Fruit fly (Drosophila melanogaster) whole organism, wandering third instar larva: Measurements from ENCODE around the gene dmrt99B.

Experiments used
- Abd-B ChIP-seq: fragments of >200 bp; optimal IDR thresholded peaks from 2 replicates; lab custom pipeline; 2017; ENCODE audit warnings: missing biosample characterization, missing genetic modification characterization
- CG32264 ChIP-seq: fragments of 200-800 bp; sonication (Bioruptor generic); optimal IDR thresholded peaks from 2 replicates; lab custom pipeline; 2016; ENCODE audit warnings: missing biosample characterization, missing genetic modification characterization
- CG9705 ChIP-seq: fragments of 200-800 bp; sonication (Bioruptor generic); optimal IDR thresholded peaks from 2 replicates; lab custom pipeline; 2018; ENCODE audit warnings: missing biosample characterization, mild to moderate bottlenecking, missing genetic modification characterization
- CrebA ChIP-seq: fragments of 200-800 bp; sonication (Bioruptor generic); optimal IDR thresholded peaks from 2 replicates; lab custom pipeline; 2016; ENCODE audit warnings: missing biosample characterization, mild to moderate bottlenecking, missing genetic modification characterization, borderline replicate concordance
- Dfd ChIP-seq: fragments of >200 bp; optimal IDR thresholded peaks from 2 replicates; lab custom pipeline; 2017; ENCODE audit warnings: missing biosample characterization, missing genetic modification characterization
- Dif ChIP-seq: fragments of 200-275, 200-300 bp; sonication (Bioruptor generic); optimal IDR thresholded peaks from 2 replicates; lab custom pipeline; 2018; ENCODE audit warnings: missing biosample characterization, missing genetic modification characterization; ENCODE audit not compliant: partially characterized antibody
- GATAd ChIP-seq: sonication (Bioruptor generic); optimal IDR thresholded peaks from 2 replicates; lab custom pipeline; 2016; ENCODE audit warnings: missing biosample characterization, missing genetic modification characterization
- Hnf4 ChIP-seq: fragments of 200-800 bp; sonication (Bioruptor generic); optimal IDR thresholded peaks from 2 replicates; lab custom pipeline; 2016; ENCODE audit warnings: missing biosample characterization, mild to moderate bottlenecking, missing genetic modification characterization
- Hr78 ChIP-seq: fragments of >200 bp; optimal IDR thresholded peaks from 2 replicates; lab custom pipeline; 2017; ENCODE audit warnings: missing biosample characterization, missing genetic modification characterization
- Hr83 ChIP-seq: fragments of 200-300 bp; sonication (Bioruptor generic); optimal IDR thresholded peaks from 2 replicates; lab custom pipeline; 2016; ENCODE audit warnings: missing biosample characterization, mild to moderate bottlenecking, missing genetic modification characterization, moderate library complexity; ENCODE audit not compliant: poor library complexity, severe bottlenecking
- Jra ChIP-seq: sonication (Bioruptor generic); optimal IDR thresholded peaks from 2 replicates; lab custom pipeline; 2016; ENCODE audit warnings: missing biosample characterization, missing genetic modification characterization
- Myc ChIP-seq: fragments of >200 bp; optimal IDR thresholded peaks from 2 replicates; lab custom pipeline; 2017
- N ChIP-seq: fragments of >200 bp; optimal IDR thresholded peaks from 2 replicates; lab custom pipeline; 2018; ENCODE audit warnings: missing biosample characterization, missing external identifiers, missing genetic modification characterization
- OdsH ChIP-seq: fragments of 200-800 bp; sonication (Bioruptor generic); optimal IDR thresholded peaks from 2 replicates; lab custom pipeline; 2016; ENCODE audit warnings: missing biosample characterization, mild to moderate bottlenecking, missing genetic modification characterization
- Rel ChIP-seq, 2 experiments: fragments of 200-800 bp; sonication (Bioruptor generic) in 1 of 2; optimal IDR thresholded peaks; 2 replicates in 1 of 2; 3 replicates in 1 of 2; lab custom pipeline; 2016 to 2019; ENCODE audit warnings: mild to moderate bottlenecking in 2 of 2, missing biosample characterization in 2 of 2, missing genetic modification characterization in 2 of 2, moderate library complexity in 1 of 2
- Sp1 ChIP-seq: fragments of 200-800 bp; sonication (Bioruptor generic); optimal IDR thresholded peaks from 3 replicates; lab custom pipeline; 2019; ENCODE audit warnings: missing biosample characterization, mild to moderate bottlenecking, missing genetic modification characterization, moderate library complexity
- brk ChIP-seq: fragments of 200-800 bp; sonication (Bioruptor generic); optimal IDR thresholded peaks from 2 replicates; lab custom pipeline; 2016; ENCODE audit warnings: missing biosample characterization, mild to moderate bottlenecking, missing genetic modification characterization
- dl ChIP-seq, 2 experiments: fragments of 175-275, 200-275 bp in 1 of 2; fragments of 200-275 bp in 1 of 2; sonication (Bioruptor generic); optimal IDR thresholded peaks; lab custom pipeline; 2018; ENCODE audit warnings: mild to moderate bottlenecking in 2 of 2, missing biosample characterization in 2 of 2, missing genetic modification characterization in 2 of 2, moderate library complexity in 2 of 2; ENCODE audit not compliant: partially characterized antibody in 2 of 2, insufficient read depth in 1 of 2
- dmrt93B ChIP-seq: fragments of 200-800 bp; sonication (Bioruptor generic); optimal IDR thresholded peaks from 2 replicates; lab custom pipeline; 2018; ENCODE audit warnings: missing biosample characterization, mild to moderate bottlenecking, missing genetic modification characterization
- dsf ChIP-seq: sonication (Bioruptor generic); optimal IDR thresholded peaks from 2 replicates; lab custom pipeline; 2016; ENCODE audit warnings: missing biosample characterization, missing genetic modification characterization, borderline replicate concordance
- ey ChIP-seq: fragments of 200-800 bp; sonication (Bioruptor generic); optimal IDR thresholded peaks from 2 replicates; lab custom pipeline; 2016; ENCODE audit warnings: missing biosample characterization, missing genetic modification characterization
- foxo ChIP-seq, 2 experiments: fragments of 200-800 bp; sonication (Bioruptor generic); optimal IDR thresholded peaks; 2 replicates in 1 of 2; 3 replicates in 1 of 2; lab custom pipeline; 2016 to 2017; ENCODE audit warnings: missing biosample characterization in 2 of 2, missing genetic modification characterization in 2 of 2
- fru ChIP-seq: fragments of 200-800 bp; sonication (Bioruptor generic); optimal IDR thresholded peaks from 3 replicates; lab custom pipeline; 2016; ENCODE audit warnings: missing biosample characterization, mild to moderate bottlenecking, missing genetic modification characterization
- jim ChIP-seq: fragments of 175-275, 200-325 bp; sonication (Bioruptor generic); optimal IDR thresholded peaks from 2 replicates; lab custom pipeline; 2016; ENCODE audit warnings: missing biosample characterization, mild to moderate bottlenecking, missing genetic modification characterization
- lola ChIP-seq: fragments of >200 bp; optimal IDR thresholded peaks from 2 replicates; lab custom pipeline; 2017; ENCODE audit warnings: missing biosample characterization, missing genetic modification characterization
- pan ChIP-seq: fragments of >200 bp; optimal IDR thresholded peaks from 2 replicates; lab custom pipeline; 2017
- rgr ChIP-seq: fragments of 200-800 bp; sonication (Bioruptor generic); optimal IDR thresholded peaks from 3 replicates; lab custom pipeline; 2016; ENCODE audit warnings: missing biosample characterization, mild to moderate bottlenecking, missing genetic modification characterization
- sage ChIP-seq: fragments of 200-800 bp; sonication (Bioruptor generic); optimal IDR thresholded peaks from 2 replicates; lab custom pipeline; 2016; ENCODE audit warnings: missing biosample characterization, mild to moderate bottlenecking, missing genetic modification characterization
- sv ChIP-seq: fragments of 200-800 bp; sonication (Bioruptor generic); optimal IDR thresholded peaks from 3 replicates; lab custom pipeline; 2016; ENCODE audit warnings: missing biosample characterization, missing genetic modification characterization
- tai ChIP-seq: sonication (Bioruptor generic); optimal IDR thresholded peaks from 2 replicates; lab custom pipeline; 2016; ENCODE audit warnings: missing biosample characterization, missing genetic modification characterization
- woc ChIP-seq: sonication (Bioruptor generic); optimal IDR thresholded peaks from 2 replicates; lab custom pipeline; 2016; ENCODE audit warnings: missing biosample characterization, mild to moderate bottlenecking, missing genetic modification characterization

The dmrt99B gene

DNA sequence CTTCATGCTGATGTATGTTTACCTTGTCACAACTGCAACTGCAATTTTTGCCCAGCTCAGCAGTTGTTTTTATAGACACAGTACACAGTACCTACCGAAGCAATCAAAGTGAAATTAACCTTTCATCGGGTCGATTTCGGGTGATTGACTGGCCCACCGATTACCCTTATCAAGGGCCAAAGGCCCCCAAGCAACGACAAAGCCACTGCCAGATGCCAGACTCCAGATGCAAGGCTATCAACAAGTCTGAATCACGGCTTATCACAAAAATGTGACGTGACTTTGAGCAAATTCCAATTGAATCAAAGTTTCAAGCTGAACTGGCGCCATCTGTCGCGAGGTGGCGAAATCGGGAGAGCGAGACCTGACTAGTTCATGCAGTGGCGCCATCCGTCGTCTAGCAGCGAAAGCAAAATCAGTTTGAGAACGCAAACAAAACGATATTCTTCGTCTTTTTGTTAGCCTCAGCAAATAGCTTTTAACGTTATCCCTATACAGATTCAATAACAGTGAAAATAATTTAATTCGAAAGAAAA is 24.5 kb downstream of the dmrt99B start, which contains the start of gene Obp99b (continued):
- TF ChIP-seq rgr (GFP tag; lab: Kevin White, UChicago): peak; percentile 38
- TF ChIP-seq fru: peak; percentile 16
- TF ChIP-seq GATAd (GFP tag; lab: Kevin White, UChicago): peak; percentile 31
- no peak for TF ChIP-seq jim (GFP tag; lab: Kevin White, UChicago)
- TF ChIP-seq pan (lab: Kevin White, UChicago): no peak
- TF ChIP-seq brk (GFP tag; lab: Kevin White, UChicago): no peak
- TF ChIP-seq dsf (GFP tag; lab: Kevin White, UChicago): no peak
- TF ChIP-seq sage: no peak
- TF ChIP-seq tai (GFP tag; lab: Kevin White, UChicago): no peak
- TF ChIP-seq Dfd (GFP tag; lab: Kevin White, UChicago): no peak
- TF ChIP-seq Hnf4 (GFP tag; lab: Kevin White, UChicago): peak; percentile 24
- TF ChIP-seq Sp1 (GFP tag; lab: Kevin White, UChicago): peak; percentile 36
- TF ChIP-seq lola: no peak

DNA sequence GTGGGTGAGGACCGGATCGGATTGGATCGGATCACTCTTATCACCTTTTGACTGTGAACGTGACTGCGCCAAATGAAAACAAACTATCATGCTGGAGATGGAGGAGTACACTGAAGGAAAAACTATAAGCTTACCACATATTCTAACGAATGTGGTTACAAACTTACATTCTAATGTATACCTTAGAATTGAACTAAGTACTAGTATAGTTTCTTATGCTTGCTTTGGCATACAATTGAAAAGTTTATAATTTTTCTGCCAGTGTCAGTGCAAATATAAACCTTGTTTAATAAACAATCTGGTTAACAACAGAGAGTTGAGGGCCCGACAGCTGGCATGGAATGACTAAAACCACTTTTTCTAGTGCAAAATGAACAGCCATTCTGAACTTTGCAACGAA is 25.1 kb downstream of the dmrt99B start:
- TF ChIP-seq woc: no peak
- TF ChIP-seq foxo (GFP tag; optimal IDR thresholded peaks at IDR 0.05; lab: Kevin White, UChicago): no peak
- TF ChIP-seq CrebA (GFP tag; lab: Kevin White, UChicago): no peak
- no peak for TF ChIP-seq Abd-B (GFP tag; lab: Kevin White, UChicago)
- TF ChIP-seq fru: no peak
- TF ChIP-seq dmrt93B (GFP tag; lab: Kevin White, UChicago): no peak
- no peak for TF ChIP-seq Dfd (GFP tag; lab: Kevin White, UChicago)
- no peak for TF ChIP-seq Sp1 (GFP tag; lab: Kevin White, UChicago)
- TF ChIP-seq N (GFP tag; lab: Kevin White, UChicago): no peak
- no peak for TF ChIP-seq brk (GFP tag; lab: Kevin White, UChicago)
- no peak for TF ChIP-seq CG9705 (GFP tag; lab: Kevin White, UChicago)
- no peak for TF ChIP-seq pan (lab: Kevin White, UChicago)
- no peak for TF ChIP-seq rgr (GFP tag; lab: Kevin White, UChicago)
- TF ChIP-seq Dif: no peak
- TF ChIP-seq CG32264 (GFP tag; lab: Kevin White, UChicago): no peak

DNA sequence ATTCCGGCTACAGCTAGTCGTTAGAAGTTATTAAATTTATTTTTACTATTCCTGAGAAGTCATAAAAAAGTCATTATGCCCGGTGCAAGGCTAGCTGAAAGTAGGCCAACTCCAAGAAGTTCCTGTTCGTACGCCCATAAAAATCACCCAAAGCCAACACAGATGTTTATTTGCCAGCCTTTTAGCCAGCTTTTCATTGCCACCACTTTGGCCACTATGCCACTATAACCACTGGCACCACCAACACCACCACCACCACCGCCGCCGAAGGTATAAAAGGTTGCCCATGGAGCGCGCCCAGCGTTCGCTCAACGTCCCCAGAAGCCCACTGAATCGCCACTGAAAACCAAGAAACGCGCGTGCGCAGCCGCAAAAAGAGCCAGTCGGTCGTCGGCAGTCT is 26.0 kb downstream of the dmrt99B start, which contains the start of gene CG15506:
TSS of gene CG15506 (plus strand) at position 301 of the 400 bp plus-strand sequence.
- TF ChIP-seq woc: no peak
- TF ChIP-seq sv (GFP tag; lab: Kevin White, UChicago): no peak
- TF ChIP-seq Hr78 (GFP tag; lab: Kevin White, UChicago): no peak
- no peak for TF ChIP-seq rgr (GFP tag; lab: Kevin White, UChicago)
- TF ChIP-seq Jra (GFP tag; lab: Kevin White, UChicago): no peak
- TF ChIP-seq jim (GFP tag; lab: Kevin White, UChicago): no peak
- TF ChIP-seq tai (GFP tag; lab: Kevin White, UChicago): no peak
- TF ChIP-seq pan (lab: Kevin White, UChicago): no peak
- TF ChIP-seq, all 38 proteins: peak for 0

DNA sequence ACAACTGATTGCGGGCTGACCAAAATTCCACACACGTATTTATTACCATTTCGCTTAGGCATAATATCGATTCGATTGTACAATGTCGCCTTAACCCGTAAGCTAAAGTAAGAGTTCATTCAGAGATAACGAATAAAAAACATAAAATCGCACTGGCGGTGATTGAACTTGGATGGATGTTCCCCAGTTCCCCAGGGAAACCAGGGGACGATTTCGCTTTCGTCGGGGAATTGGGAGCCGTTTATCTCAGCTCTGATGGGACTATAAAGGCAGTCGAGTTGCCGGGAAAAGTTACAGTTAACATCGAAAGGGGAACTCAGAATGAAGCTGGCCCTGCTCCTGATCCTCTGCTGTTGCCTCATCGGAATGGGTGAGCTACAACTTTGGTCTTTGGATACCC is 29.8 kb downstream of the dmrt99B start, which contains the start of gene CG34296:
TSS of gene CG34296 (plus strand) at position 301 of the 400 bp plus-strand sequence.
- no peak for TF ChIP-seq pan (lab: Kevin White, UChicago)
- no peak for TF ChIP-seq foxo (GFP tag; optimal IDR thresholded peaks at IDR 0.05; lab: Kevin White, UChicago)
- no peak for TF ChIP-seq Myc

DNA sequence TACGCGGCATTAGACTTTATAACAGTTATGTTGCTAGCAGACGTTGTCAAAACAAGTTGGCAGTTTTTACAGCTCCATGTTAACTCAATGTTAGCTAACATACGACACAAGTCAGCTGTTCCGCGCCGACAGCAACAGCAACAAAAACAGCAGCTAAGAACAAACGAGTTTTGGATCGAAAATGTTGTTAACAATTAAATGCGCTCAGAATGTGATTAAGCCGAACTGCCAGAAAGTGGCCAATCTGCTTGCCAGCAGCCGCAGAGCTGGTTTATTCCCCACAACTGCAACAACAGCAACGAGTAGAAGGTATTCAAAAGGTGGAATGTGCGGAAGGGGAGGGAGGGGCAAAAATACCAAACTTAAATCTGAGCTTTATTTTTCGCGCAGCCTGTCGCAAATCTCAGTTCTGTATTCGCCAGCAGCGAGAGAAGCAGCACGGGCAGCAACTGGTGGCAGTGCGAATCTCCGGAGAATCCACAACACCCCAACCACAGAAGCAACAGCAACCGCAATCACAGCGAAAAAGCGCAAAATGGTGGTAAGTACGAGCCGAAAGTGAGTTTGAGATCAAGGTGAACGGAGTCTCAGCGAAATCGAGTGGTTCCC is 30.8 kb downstream of the dmrt99B start, which contains the start of gene Pcd:
TSS of gene Pcd (plus strand) at position 116 of the 609 bp plus-strand sequence.
- TF ChIP-seq CrebA (GFP tag; lab: Kevin White, UChicago): no peak
- peak; percentile 2 for TF ChIP-seq Hr83 (GFP tag; lab: Kevin White, UChicago)
- peak; percentile 25 for TF ChIP-seq OdsH (GFP tag; lab: Kevin White, UChicago)
- peak; percentile 11 for TF ChIP-seq sage
- TF ChIP-seq ey: no peak
- TF ChIP-seq rgr (GFP tag; lab: Kevin White, UChicago): peak; percentile 11
- peak; percentile 39 for TF ChIP-seq Sp1 (GFP tag; lab: Kevin White, UChicago)
- TF ChIP-seq Hr78 (GFP tag; lab: Kevin White, UChicago): no peak
- TF ChIP-seq foxo (GFP tag; optimal IDR thresholded peaks at IDR 0.05; lab: Kevin White, UChicago): no peak
- TF ChIP-seq dl (GFP tag; optimal IDR thresholded peaks at IDR 0.05; lab: Kevin White, UChicago; ENCODE audit: insufficient read depth in 1 of 2, partially characterized antibody in 2 of 2): no peak
- TF ChIP-seq Rel (GFP tag; optimal IDR thresholded peaks at IDR 0.05; lab: Kevin White, UChicago): no peak
- TF ChIP-seq Rel (tag; optimal IDR thresholded peaks at IDR 0.05; lab: Kevin White, UChicago): peak; percentile 53
